Worm (Caenorhabditis elegans) whole organism, early embryonic: ENCODE results near the gene Y57A10A.14.

ENCODE experiments used
- F13C5.2 ChIP-seq: sonication (generic microtip); optimal IDR thresholded peaks from 2 replicates; lab custom pipeline; 2017; ENCODE audit warnings: mild to moderate bottlenecking, missing genetic modification characterization, inconsistent platforms, missing compliant biosample characterization
- ama-1 ChIP-seq: fragments of 150-350 bp; optimal IDR thresholded peaks from 2 replicates; lab custom pipeline; 2014
- tbx-37 ChIP-seq: fragments of 200-800 bp; sonication (Bioruptor generic); conservative IDR thresholded peaks from 2 replicates; pipeline ENCODE4 v1.3.6; 2022; ENCODE audit warnings: missing genetic modification reagents, missing genetic modification characterization, missing compliant biosample characterization

DNA sequence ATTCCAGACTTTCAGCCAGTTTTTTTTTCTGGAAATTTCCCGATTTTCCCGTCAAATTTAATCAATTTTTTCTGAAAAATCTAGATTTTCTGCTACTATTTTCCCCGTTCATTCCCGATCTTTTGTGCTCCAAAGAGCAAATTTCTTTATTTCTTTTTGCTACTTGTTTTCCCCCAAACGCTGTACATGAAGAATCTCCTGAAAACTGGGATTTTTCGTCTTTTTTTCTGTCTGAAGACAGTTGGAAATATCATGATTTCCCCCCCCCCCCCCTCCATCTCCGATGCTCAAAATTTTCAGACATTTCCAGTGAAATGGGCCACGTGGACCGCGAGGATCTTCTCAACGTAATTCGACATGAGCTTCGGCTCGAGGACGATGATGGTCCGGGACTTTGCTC, 42.3 kb downstream of the Y57A10A.14 start, which contains the start of gene sinh-1:
- no peak for TF ChIP-seq F13C5.2 (tag; lab: Kevin White, UChicago)
- no peak for TF ChIP-seq ama-1 (lab: Kevin White, UChicago)
- no peak for TF ChIP-seq tbx-37 (GFP tag; lab: Robert Waterston, UW)
